Fruit fly (Drosophila melanogaster) ovary, adult (tissue): ENCODE data around the gene Ptip.

Source experiments
- CG17801 ChIP-seq: fragments of 200-800 bp; optimal IDR thresholded peaks from 2 replicates; lab custom pipeline; 2019; ENCODE audit warnings: missing biosample characterization, mild to moderate bottlenecking, missing genetic modification characterization, moderate library complexity; ENCODE audit not compliant: partially characterized antibody

The Ptip gene

DNA sequence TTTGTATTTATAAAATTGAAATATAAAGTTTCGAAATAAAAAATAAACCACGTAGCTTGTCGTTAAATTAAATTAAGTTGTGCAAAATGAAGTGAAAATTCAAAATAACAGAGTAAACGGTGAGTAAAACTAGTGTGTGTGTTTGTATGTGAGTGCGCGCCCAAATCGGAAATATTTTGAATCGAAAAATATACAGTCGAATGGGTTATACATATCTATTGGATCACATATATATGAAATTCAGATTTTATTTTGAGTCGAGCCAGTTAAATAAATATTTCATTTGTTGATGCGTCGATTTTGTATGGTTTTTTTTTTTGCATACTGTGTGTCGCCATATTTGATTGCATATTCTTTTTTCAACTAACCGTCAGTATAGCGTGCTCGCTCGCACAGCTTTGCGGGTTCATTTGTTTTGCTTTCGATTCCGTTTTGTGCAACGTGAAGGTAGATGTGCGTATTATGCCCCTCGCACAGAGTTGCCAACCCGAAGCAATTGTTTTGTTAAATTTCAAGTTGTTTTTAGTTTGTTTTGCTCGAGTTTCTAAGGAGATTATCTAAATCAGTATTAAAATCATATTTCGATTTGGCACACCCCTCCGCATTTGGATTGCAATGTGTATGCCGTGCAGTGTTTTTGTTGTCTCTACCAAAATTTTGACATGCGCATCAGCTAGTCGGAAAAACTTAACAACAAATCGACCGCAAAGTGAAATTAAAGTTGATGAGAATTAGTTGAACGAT, 25.5 kb downstream of the Ptip start:
- TF ChIP-seq CG17801: no peak

- no peak for TF ChIP-seq CG17801
Measured at dm6 chr3L:14002524-14003135, 26.3 kb downstream of the Ptip start.

DNA sequence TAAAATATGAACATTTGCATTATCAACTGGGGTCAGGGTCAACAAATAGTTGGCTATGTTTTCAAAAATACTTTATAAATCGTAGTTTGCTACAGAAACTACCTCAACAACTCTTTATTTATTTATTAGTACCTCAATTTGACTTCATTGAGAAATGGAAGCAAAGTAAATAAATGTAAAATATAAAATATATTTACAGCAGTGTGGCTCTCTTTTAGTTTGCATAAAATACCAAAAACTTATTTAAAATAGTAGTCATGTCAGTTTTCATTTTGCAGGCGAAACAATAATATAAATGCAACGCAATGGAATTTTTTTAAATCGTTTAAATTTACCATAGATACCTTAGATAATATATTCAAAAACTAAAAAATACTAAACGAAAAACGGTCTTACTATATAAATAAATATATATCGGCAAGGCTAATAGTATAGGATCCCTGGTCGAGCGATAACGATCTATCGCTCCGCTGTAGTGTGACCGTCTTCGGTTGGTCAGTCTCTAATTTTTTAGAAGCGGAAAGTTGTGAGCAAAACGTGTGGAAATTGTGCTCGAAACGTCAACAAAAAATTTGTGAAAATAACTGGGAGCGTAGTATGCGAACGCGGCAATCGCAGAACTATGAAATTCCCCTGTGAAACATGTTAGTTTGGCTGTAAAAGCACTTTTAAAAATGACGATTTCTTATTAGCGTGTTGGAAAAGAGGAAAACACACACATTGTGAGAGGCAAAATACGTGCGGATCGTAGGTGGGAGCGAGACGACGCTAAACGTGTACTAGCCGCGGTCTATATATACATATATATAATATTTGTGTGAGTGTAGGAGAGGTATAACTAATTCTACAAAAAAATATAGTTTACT, 27.0 kb downstream of the Ptip start, which contains the start of the genes Nprl3 and upSET:
Nprl3 (minus strand) TSS at position 223 of the 866 bp plus-strand sequence.
upSET (plus strand) TSS at position 470 of the 866 bp plus-strand sequence.
- TF ChIP-seq CG17801: no peak

- no peak for TF ChIP-seq CG17801
Measured at dm6 chr3L:13999204-13999603, 29.7 kb downstream of the Ptip start, which contains the start of gene CG17359. Gene CG17359, minus strand, starts transcription at chr3L:13999251.

- TF ChIP-seq CG17801: no peak
Measured at dm6 chr3L:13996992-13997391, 31.9 kb downstream of the Ptip start, which contains the start of gene CG17361. Gene CG17361, plus strand, starts transcription at chr3L:13997191.

DNA sequence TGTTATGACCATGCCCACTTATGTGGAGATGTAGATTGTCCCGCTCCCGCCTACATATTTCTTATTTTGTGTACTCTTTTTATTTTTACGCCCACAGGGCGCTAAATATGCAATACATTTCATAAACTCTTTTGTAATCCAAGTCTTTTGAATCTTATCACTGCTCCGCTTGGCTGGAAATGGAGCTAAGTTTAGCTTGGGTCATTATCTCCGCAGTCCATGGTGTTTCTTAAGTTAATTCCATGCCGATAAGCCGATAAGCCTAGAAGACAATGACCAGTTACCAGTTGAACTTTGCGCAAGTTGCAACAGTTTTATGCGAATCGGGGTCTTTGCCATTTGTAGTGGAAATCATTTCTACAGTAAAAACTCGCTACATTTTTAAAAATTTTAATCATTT, 32.5 kb downstream of the Ptip start:
- no peak for TF ChIP-seq CG17801

DNA sequence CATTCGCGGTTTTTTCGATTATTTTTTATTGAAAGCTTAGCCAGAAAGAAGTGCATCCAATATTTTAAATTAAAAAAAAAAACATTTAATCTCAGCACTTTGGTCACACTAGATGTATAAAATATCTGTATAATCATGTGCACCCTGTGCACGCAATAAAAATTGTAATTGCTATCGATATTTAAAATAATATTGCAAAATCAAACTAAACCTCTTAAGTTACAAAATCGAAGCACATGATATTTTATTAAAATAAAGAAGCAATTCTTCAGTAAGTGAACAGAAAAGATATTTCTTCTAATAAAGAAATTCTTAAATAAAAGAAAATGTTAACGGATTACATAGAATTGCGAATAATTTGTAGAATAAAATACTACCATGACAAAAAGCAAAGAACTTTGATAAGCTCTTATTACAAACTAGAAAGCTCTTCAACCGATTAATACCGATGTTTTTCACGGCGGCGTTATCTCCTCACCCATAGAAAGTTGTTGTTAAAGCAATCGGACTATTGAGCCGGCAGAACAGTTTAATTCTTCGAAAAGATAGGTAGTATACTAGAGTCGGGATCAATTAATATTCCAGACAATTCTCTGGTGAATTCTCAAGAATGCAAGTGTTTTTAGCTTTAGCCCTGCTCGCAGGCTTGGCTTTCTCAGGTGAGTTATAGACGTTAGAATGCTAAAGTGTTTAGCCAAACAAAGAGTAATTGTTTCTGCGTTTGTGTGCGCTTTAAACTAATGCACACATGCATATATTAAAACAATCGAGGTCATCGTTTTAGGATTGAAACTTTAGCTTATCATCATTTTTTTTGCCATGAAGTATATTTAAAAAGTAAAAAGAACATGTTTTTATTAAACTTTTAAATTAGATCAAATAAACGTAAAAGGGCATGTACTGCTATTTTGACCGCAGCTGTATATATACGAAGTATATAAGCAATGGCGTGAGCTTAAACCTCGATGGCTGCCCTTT, 34.9 kb downstream of the Ptip start, which contains the start of gene CtsK1:
CtsK1 (plus strand) TSS at position 490 of the 978 bp plus-strand sequence.
- TF ChIP-seq CG17801: peak; percentile 66

DNA sequence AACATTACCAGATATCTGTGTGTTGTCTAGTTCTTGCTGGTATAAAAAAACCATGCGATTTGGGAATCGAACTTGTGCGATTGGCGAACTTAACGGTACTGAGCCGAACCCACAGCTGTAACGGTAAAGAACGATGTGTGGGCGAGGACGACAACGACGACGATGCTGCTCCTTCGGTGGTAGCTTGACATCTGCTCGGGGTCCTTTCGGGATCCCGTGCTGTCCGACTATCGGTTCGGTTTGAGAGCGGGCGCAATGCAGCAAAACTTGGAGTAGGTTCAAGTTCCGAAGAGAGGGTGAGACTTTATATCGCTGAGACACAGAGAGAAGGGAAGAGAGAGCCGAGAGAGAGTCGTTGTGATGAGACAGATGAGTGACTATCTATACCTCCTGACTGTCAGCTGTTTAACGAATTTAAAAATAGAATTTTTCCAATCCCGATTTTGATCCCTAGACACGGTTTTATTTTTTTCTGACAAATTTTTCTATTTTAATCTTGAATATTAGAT, 35.6 kb downstream of the Ptip start, which contains the start of gene CG17364:
CG17364 (minus strand) TSS at position 168 of the 509 bp plus-strand sequence.
- TF ChIP-seq CG17801: no peak

DNA sequence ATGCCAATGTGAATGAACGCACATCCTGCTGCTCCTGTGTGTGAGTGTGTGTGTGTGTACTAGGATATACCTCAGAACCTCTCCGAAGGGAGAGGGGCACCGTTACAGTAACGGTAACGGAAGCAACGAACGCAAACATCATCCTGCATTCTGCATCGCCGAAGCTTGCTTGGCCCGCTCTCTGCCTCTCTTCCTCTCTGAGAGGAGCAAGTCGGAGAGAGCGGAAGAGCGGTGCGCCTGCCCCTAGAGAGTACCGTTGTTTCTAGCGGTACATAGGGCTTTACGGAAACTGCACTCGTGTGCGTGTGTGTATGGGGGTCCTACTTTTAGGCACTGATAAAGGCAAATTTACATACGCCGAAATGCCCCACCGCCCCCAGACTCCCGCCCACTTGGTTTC, 37.6 kb downstream of the Ptip start:
- no peak for TF ChIP-seq CG17801

dm6 chr3L:13987578-13987977, 41.3 kb downstream of the Ptip start, which contains the start of gene CG9040:
Gene CG9040, plus strand, starts transcription at chr3L:13987878.
- no peak for TF ChIP-seq CG17801

DNA sequence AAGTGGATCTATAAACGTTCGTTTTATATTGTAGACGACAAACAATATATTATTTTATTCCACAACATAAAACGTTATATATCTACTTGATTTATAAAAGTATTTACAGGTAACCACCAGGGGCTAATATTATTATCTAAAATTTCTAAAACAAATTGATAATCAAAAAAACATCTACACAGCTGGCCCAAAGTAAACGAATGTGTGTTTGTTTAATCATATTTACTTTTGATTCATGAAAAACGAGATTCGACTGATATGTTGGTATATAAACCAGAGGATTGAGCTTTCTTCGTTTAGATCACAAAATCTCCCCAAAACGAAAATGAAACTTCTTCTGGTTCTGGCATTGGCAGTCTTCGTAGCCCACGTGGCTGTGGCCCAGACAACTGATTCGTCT, 42.6 kb downstream of the Ptip start, which contains the start of gene CG17362:
CG17362 (plus strand) TSS at position 291 of the 400 bp plus-strand sequence.
- TF ChIP-seq CG17801: no peak

DNA sequence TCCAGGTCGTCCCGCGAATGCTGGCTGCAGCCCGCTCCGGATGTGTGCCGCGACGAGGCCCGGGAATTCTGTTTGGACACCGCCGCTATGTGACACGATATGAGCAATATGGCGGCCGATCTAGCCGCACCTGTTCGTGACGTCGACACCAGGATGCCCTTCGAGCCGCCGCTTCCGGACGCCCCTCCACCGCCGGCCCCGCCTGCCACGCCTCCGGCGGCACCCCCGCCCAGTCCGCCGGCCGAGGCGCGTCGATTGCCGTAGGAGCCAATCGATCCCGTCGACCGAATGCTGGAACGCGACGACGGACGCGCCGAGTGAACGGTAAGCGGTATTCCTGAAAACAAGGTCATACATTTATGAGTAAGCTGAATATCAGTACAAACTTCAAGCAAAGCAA, 46.4 kb downstream of the Ptip start:
- no peak for TF ChIP-seq CG17801

dm6 chr3L:13973377-13974111, 55.4 kb downstream of the Ptip start, which contains the start of the genes CG13738 and Hsc70-1:
Gene CG13738, minus strand, starts transcription at chr3L:13973477.
Gene Hsc70-1, plus strand, starts transcription at chr3L:13974061.
- no peak for TF ChIP-seq CG17801
